Fruit fly (Drosophila melanogaster): ENCODE data around the gene Ccz1.

The Ccz1 gene

DNA sequence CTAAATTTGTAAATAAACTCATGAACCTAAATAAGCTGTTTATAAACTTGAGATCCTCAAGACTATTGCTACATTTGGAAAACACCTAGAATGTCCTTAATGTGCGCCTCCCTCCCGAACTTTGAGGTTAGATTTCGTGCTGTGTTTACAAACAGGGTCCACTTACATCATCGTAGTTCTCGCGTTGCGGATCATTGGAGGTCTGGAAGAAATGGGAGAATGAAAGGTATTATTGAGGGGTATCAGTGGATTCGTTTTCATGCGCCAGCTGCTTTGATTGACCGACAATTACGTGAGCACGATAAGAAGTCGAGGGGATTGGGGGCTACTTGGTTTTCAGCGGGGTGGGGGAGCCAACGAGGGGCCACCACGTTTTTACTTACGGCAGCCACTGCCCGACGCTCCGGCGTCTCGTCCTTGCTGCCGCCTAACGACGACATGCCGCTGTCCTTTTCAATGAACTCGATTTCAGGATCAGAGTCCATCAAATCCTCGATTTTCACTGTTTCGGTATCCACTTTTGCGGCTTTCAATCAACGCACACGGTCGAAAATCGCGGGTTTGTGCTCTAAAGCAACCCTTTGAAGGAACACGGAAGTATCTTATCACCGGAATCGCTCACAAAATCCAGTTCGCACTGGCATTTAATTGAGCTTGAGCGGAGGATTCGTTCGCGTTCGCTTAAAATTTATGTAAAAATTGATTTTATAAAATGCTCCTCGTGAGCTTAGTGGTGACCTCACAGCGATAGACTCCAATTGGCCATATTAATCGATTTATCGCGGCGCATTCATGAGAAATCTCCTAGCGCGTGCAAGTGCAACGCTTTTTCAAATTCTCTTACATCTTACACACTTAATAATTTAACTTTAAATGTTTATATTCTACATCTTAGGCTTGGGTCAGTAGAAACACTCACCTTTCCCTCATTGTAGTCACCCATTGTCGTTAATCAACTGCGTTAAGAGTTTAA lies 10.2 kb upstream of the Ccz1 start:
- TF ChIP-seq usp (GFP tag; optimal IDR thresholded peaks at IDR 0.05) (no peak), sage (GFP tag; optimal IDR thresholded peaks at IDR 0.05) (peak; percentile 73), N (GFP tag; optimal IDR thresholded peaks at IDR 0.05) (no peak), Hr83 (GFP tag; optimal IDR thresholded peaks at IDR 0.05; ENCODE audit: poor library complexity, severe bottlenecking) (peak; percentile 7)

DNA sequence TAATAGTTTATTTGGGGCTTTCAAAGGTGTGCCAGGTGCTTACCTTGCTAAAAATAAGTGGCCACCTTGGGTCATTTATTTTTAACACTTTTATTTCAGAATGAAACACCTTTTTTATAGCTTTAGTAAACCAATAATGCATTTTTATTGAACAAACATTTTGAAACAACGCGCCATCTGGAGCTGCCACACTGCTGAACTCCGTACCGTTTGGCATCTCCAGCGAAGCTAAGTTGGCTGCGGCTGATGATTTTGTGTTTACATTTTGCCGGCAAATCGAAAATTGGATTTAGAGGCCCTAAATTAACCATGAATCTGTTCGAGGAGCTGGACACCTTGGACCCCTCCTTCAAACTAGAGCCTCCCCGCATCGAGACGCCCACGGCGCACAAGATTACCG lies 6.2 kb upstream of the Ccz1 start, which contains the start of gene ida:
Gene ida, plus strand, starts transcription at position 234 of the 400 bp plus-strand sequence.
- no peak for TF ChIP-seq Rel (GFP tag; optimal IDR thresholded peaks at IDR 0.05)
- TF ChIP-seq Rel (tag; optimal IDR thresholded peaks at IDR 0.05) = peak; percentile 40
- no peak for TF ChIP-seq usp (GFP tag; optimal IDR thresholded peaks at IDR 0.05)
- peak; percentile 76 for TF ChIP-seq Hnf4 (GFP tag; optimal IDR thresholded peaks at IDR 0.05)

DNA sequence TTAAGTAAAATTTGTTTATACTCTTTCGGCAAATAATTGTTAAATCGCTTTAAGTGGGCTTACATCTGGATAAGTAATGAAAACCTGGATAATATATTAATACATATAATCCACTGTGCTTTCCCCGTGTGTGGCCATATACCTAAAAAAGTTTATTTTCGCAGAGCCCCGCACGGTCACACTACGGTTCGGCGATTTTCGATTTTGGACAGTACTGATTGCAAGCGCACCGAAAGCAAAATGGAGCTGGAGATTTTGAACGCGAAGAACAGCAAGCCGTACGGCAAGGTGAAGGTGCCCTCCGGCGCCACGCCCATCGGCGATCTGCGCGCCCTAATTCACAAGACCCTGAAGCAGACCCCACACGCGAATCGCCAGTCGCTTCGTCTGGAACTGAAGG lies 4.3 kb upstream of the Ccz1 start, which contains the start of gene Sc2:
Gene Sc2, plus strand, starts transcription at position 192 of the 400 bp plus-strand sequence.
- peak; percentile 73 for TF ChIP-seq Dif (GFP tag; optimal IDR thresholded peaks at IDR 0.05; ENCODE audit: partially characterized antibody)
- TF ChIP-seq GATAd (GFP tag; optimal IDR thresholded peaks at IDR 0.05) = no peak
- no peak for TF ChIP-seq foxo (GFP tag; optimal IDR thresholded peaks at IDR 0.05)
- no peak for TF ChIP-seq CrebA (GFP tag; optimal IDR thresholded peaks at IDR 0.05; ENCODE audit: borderline replicate concordance)
- no peak for TF ChIP-seq pan (optimal IDR thresholded peaks at IDR 0.05)
- peak; percentile 59 for TF ChIP-seq Hr83 (GFP tag; optimal IDR thresholded peaks at IDR 0.05; ENCODE audit: poor library complexity, severe bottlenecking)
- TF ChIP-seq h (GFP tag; optimal IDR thresholded peaks at IDR 0.05) = no peak
- TF ChIP-seq sv (GFP tag; optimal IDR thresholded peaks at IDR 0.05) = no peak
- TF ChIP-seq HLH106 (tag; optimal IDR thresholded peaks at IDR 0.05) = no peak
- TF ChIP-seq rgr (GFP tag; optimal IDR thresholded peaks at IDR 0.05) = peak; percentile 70
- no peak for TF ChIP-seq dsf (GFP tag; optimal IDR thresholded peaks at IDR 0.05; ENCODE audit: borderline replicate concordance)
- no peak for TF ChIP-seq Rel (GFP tag; optimal IDR thresholded peaks at IDR 0.05)
- TF ChIP-seq Rel (tag; optimal IDR thresholded peaks at IDR 0.05) = peak; percentile 96
- TF ChIP-seq jim (GFP tag; optimal IDR thresholded peaks at IDR 0.05) = no peak
- TF ChIP-seq CG9705 (GFP tag; optimal IDR thresholded peaks at IDR 0.05) = no peak
- no peak for TF ChIP-seq brk (GFP tag; optimal IDR thresholded peaks at IDR 0.05)
- no peak for TF ChIP-seq usp (GFP tag; optimal IDR thresholded peaks at IDR 0.05)
- TF ChIP-seq dl (GFP tag; optimal IDR thresholded peaks at IDR 0.05; ENCODE audit: insufficient read depth in 1 of 2, partially characterized antibody in 2 of 2) = peak in 1 of 2 experiments; percentile 19
- no peak for TF ChIP-seq fru (GFP tag; optimal IDR thresholded peaks at IDR 0.05)
- peak; percentile 28 for TF ChIP-seq Hnf4 (GFP tag; optimal IDR thresholded peaks at IDR 0.05)
- TF ChIP-seq Jra (GFP tag; optimal IDR thresholded peaks at IDR 0.05) = no peak

DNA sequence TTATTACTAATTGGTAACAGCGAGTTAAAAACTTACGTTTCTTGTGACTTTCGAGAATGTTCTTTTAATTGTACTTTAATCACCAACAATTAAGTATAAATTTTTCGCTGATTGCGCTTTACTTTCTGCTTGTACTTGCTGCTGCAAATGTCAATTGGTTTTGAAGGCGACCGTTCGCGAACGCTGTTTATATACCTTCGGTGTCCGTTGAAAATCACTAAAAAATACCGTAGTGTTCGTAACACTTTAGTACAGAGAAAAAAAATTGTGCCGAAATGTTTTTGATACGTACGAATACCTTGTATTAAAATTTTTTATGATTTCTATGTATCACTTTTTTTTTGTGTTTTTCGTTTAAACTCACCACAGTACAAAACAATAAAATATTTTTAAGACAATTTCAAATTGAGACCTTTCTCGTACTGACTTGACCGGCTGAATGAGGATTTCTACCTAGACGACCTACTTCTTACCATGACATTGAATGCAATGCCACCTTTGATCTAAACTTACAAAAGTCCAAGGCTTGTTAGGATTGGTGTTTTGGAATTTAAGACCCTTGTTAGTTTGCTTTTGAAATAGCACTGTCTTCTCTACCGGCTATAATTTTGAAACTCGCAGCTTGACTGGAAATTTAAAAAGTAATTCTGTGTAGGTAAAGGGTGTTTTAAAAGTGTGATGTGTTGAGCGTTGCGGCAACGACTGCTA lies 3.7 kb upstream of the Ccz1 start, which contains the start of gene Ubi-p63E:
Gene Ubi-p63E, minus strand, starts transcription at position 694 of the 708 bp plus-strand sequence.
- peak; percentile 61 for TF ChIP-seq Dif (GFP tag; optimal IDR thresholded peaks at IDR 0.05; ENCODE audit: partially characterized antibody)
- no peak for TF ChIP-seq N (GFP tag; optimal IDR thresholded peaks at IDR 0.05)
- no peak for TF ChIP-seq pan (optimal IDR thresholded peaks at IDR 0.05)
- peak; percentile 51 for TF ChIP-seq CG32264 (GFP tag; optimal IDR thresholded peaks at IDR 0.05)
- TF ChIP-seq jim (GFP tag; optimal IDR thresholded peaks at IDR 0.05) = no peak
- no peak for TF ChIP-seq Rel (GFP tag; optimal IDR thresholded peaks at IDR 0.05)
- TF ChIP-seq Rel (tag; optimal IDR thresholded peaks at IDR 0.05) = peak; percentile 16
- TF ChIP-seq dsf (GFP tag; optimal IDR thresholded peaks at IDR 0.05; ENCODE audit: borderline replicate concordance) = peak; percentile 11
- TF ChIP-seq Myc (optimal IDR thresholded peaks at IDR 0.05) = no peak
- TF ChIP-seq Vsx2 (GFP tag; optimal IDR thresholded peaks at IDR 0.05; ENCODE audit: partially characterized antibody) = no peak
- TF ChIP-seq Abd-B (GFP tag; optimal IDR thresholded peaks at IDR 0.05) = no peak
- peak; percentile 48 for TF ChIP-seq woc (GFP tag; optimal IDR thresholded peaks at IDR 0.05)
- TF ChIP-seq lola (GFP tag; optimal IDR thresholded peaks at IDR 0.05) = no peak
- TF ChIP-seq h (GFP tag; optimal IDR thresholded peaks at IDR 0.05) = peak; percentile 59
- TF ChIP-seq brk (GFP tag; optimal IDR thresholded peaks at IDR 0.05) = peak; percentile 47
- TF ChIP-seq fru (GFP tag; optimal IDR thresholded peaks at IDR 0.05) = peak; percentile 41
- peak; percentile 45 for TF ChIP-seq rgr (GFP tag; optimal IDR thresholded peaks at IDR 0.05)
- no peak for TF ChIP-seq usp (GFP tag; optimal IDR thresholded peaks at IDR 0.05)
- TF ChIP-seq Hnf4 (GFP tag; optimal IDR thresholded peaks at IDR 0.05) = peak; percentile 83
- TF ChIP-seq Mio (GFP tag; optimal IDR thresholded peaks at IDR 0.05) = no peak
- peak; percentile 50 for TF ChIP-seq ey (GFP tag; optimal IDR thresholded peaks at IDR 0.05)
- TF ChIP-seq dmrt93B (GFP tag; optimal IDR thresholded peaks at IDR 0.05) = peak; percentile 53
- TF ChIP-seq CG9705 (GFP tag; optimal IDR thresholded peaks at IDR 0.05) = peak; percentile 49
- peak; percentile 44 for TF ChIP-seq sv (GFP tag; optimal IDR thresholded peaks at IDR 0.05)
- TF ChIP-seq HLH106 (tag; optimal IDR thresholded peaks at IDR 0.05) = peak; percentile 50
- TF ChIP-seq dl (GFP tag; optimal IDR thresholded peaks at IDR 0.05; ENCODE audit: insufficient read depth in 1 of 2, partially characterized antibody in 2 of 2) = no peak
- TF ChIP-seq CrebA (GFP tag; optimal IDR thresholded peaks at IDR 0.05; ENCODE audit: borderline replicate concordance) = no peak
- TF ChIP-seq Hr83 (GFP tag; optimal IDR thresholded peaks at IDR 0.05; ENCODE audit: poor library complexity, severe bottlenecking) = peak; percentile 84
- TF ChIP-seq Sp1 (GFP tag; optimal IDR thresholded peaks at IDR 0.05) = peak; percentile 70
- TF ChIP-seq foxo (GFP tag; optimal IDR thresholded peaks at IDR 0.05) = peak in 1 of 2 experiments; percentile 73
- TF ChIP-seq Dfd (GFP tag; optimal IDR thresholded peaks at IDR 0.05) = no peak
- peak; percentile 70 for TF ChIP-seq br (GFP tag; optimal IDR thresholded peaks at IDR 0.05)
- TF ChIP-seq GATAd (GFP tag; optimal IDR thresholded peaks at IDR 0.05) = no peak
- TF ChIP-seq OdsH (GFP tag; optimal IDR thresholded peaks at IDR 0.05) = no peak
- peak; percentile 11 for TF ChIP-seq sage (GFP tag; optimal IDR thresholded peaks at IDR 0.05)

All from whole organism, wandering third instar larva.